Worm (Caenorhabditis elegans) whole organism, early embryonic: ENCODE data around the gene Y66D12A.8.

ENCODE experiments used
- B0310.2 ChIP-seq: sonication (generic microtip); optimal IDR thresholded peaks from 2 replicates; lab custom pipeline; 2016; ENCODE audit warnings: mild to moderate bottlenecking, missing genetic modification characterization, missing compliant biosample characterization
- F13C5.2 ChIP-seq: sonication (generic microtip); optimal IDR thresholded peaks from 2 replicates; lab custom pipeline; 2017; ENCODE audit warnings: mild to moderate bottlenecking, missing genetic modification characterization, inconsistent platforms, missing compliant biosample characterization
- aly-1 ChIP-seq: sonication (generic microtip); optimal IDR thresholded peaks from 2 replicates; lab custom pipeline; 2016; ENCODE audit warnings: missing genetic modification characterization, missing compliant biosample characterization
- ama-1 ChIP-seq: fragments of 150-350 bp; optimal IDR thresholded peaks from 2 replicates; lab custom pipeline; 2014
- ceh-13 ChIP-seq: fragments of 200-800 bp; sonication (Bioruptor generic); optimal IDR thresholded peaks from 2 replicates; lab custom pipeline; 2018; ENCODE audit warnings: mild to moderate bottlenecking, missing genetic modification characterization, missing compliant biosample characterization
- ceh-36 ChIP-seq: sonication (generic microtip); optimal IDR thresholded peaks from 2 replicates; lab custom pipeline; 2016; ENCODE audit warnings: missing genetic modification characterization, inconsistent platforms, missing compliant biosample characterization
- ets-7 ChIP-seq: sonication (generic microtip); optimal IDR thresholded peaks from 2 replicates; lab custom pipeline; 2016; ENCODE audit warnings: missing genotype, missing genetic modification characterization, missing compliant biosample characterization
- flt-1 ChIP-seq: fragments of 200-800 bp; sonication (Bioruptor generic); IDR thresholded peaks from 2 replicates; pipeline ENCODE4 v1.3.6; 2022; ENCODE audit warnings: missing genetic modification characterization, missing compliant biosample characterization
- hmbx-1 ChIP-seq: sonication (generic microtip); optimal IDR thresholded peaks from 2 replicates; lab custom pipeline; 2016; ENCODE audit warnings: mild to moderate bottlenecking, missing genetic modification characterization, missing compliant biosample characterization
- hmg-4 ChIP-seq: fragments of 200-800 bp; sonication (Bioruptor generic); optimal IDR thresholded peaks from 2 replicates; lab custom pipeline; 2018; ENCODE audit warnings: mild to moderate bottlenecking, missing genetic modification characterization, missing compliant biosample characterization
- hnd-1 ChIP-seq: sonication (generic microtip); optimal IDR thresholded peaks from 2 replicates; lab custom pipeline; 2016; ENCODE audit warnings: missing genetic modification characterization, missing compliant biosample characterization
- pes-1 ChIP-seq: fragments of 200-800 bp; sonication (Bioruptor generic); IDR thresholded peaks from 2 replicates; pipeline ENCODE4 v1.3.6; 2022; ENCODE audit warnings: missing genetic modification reagents, missing genetic modification characterization, missing compliant biosample characterization
- scrt-1 ChIP-seq: fragments of 200-800 bp; sonication (Bioruptor generic); IDR thresholded peaks from 2 replicates; pipeline ENCODE4 v1.3.6; 2022; ENCODE audit warnings: missing genetic modification characterization, missing compliant biosample characterization
- sea-1 ChIP-seq: fragments of 200-800 bp; sonication (Bioruptor generic); conservative IDR thresholded peaks from 2 replicates; pipeline ENCODE4 v1.3.6; 2022; ENCODE audit warnings: missing genetic modification characterization, missing compliant biosample characterization
- tbx-11 ChIP-seq: fragments of 200-800 bp; sonication (Bioruptor generic); IDR thresholded peaks from 2 replicates; pipeline ENCODE4 v1.3.6; 2022; ENCODE audit warnings: missing genetic modification characterization, missing compliant biosample characterization
- tbx-37 ChIP-seq: fragments of 200-800 bp; sonication (Bioruptor generic); conservative IDR thresholded peaks from 2 replicates; pipeline ENCODE4 v1.3.6; 2022; ENCODE audit warnings: missing genetic modification reagents, missing genetic modification characterization, missing compliant biosample characterization
- tra-4 ChIP-seq: sonication (generic microtip); optimal IDR thresholded peaks from 2 replicates; lab custom pipeline; 2017; ENCODE audit warnings: missing genetic modification characterization, missing compliant biosample characterization

Y66D12A.8 gene

ce11 chrIII:11607870-11608269 lies 33.8 kb downstream of the Y66D12A.8 start, which contains the start of gene Y66D12A.1:
Gene Y66D12A.1 (plus strand): TSS chrIII:11608170.
- TF ChIP-seq tra-4 (tag; lab: Kevin White, UChicago), result no peak
- TF ChIP-seq hnd-1, result no peak
- TF ChIP-seq scrt-1, result no peak
- TF ChIP-seq tbx-11 (GFP tag; lab: Robert Waterston, UW), result no peak
- TF ChIP-seq hmg-4 (GFP tag; lab: Kevin White, UChicago), result no peak
- no peak for TF ChIP-seq F13C5.2 (tag; lab: Kevin White, UChicago)
- no peak for TF ChIP-seq tbx-37 (GFP tag; lab: Robert Waterston, UW)
- no peak for TF ChIP-seq ceh-36 (tag; lab: Kevin White, UChicago)
- no peak for TF ChIP-seq ets-7 (tag; lab: Kevin White, UChicago)
- no peak for TF ChIP-seq ama-1 (lab: Kevin White, UChicago)

- no peak for TF ChIP-seq ceh-36 (tag; lab: Kevin White, UChicago)
- TF ChIP-seq tra-4 (tag; lab: Kevin White, UChicago), result no peak
- no peak for TF ChIP-seq hnd-1
- no peak for TF ChIP-seq F13C5.2 (tag; lab: Kevin White, UChicago)
- no peak for TF ChIP-seq B0310.2 (tag; lab: Kevin White, UChicago)
- TF ChIP-seq aly-1 (tag; lab: Kevin White, UChicago), result no peak
- no peak for TF ChIP-seq ets-7 (tag; lab: Kevin White, UChicago)
- no peak for TF ChIP-seq ama-1 (lab: Kevin White, UChicago)
- TF ChIP-seq tbx-11 (GFP tag; lab: Robert Waterston, UW), result no peak
- TF ChIP-seq tbx-37 (GFP tag; lab: Robert Waterston, UW), result no peak
- TF ChIP-seq sea-1 (GFP tag; lab: Robert Waterston, UW), result no peak
- no peak for TF ChIP-seq hmg-4 (GFP tag; lab: Kevin White, UChicago)
- no peak for TF ChIP-seq hmbx-1 (tag; lab: Kevin White, UChicago)
- no peak for TF ChIP-seq scrt-1
- TF ChIP-seq pes-1 (GFP tag; lab: Robert Waterston, UW), result no peak
- no peak for TF ChIP-seq ceh-13 (GFP tag; lab: Kevin White, UChicago)
- TF ChIP-seq flt-1 (GFP tag; lab: Robert Waterston, UW), result no peak
Observed at ce11 chrIII:11609568-11609967, 35.5 kb downstream of the Y66D12A.8 start, which contains the start of gene Y66D12A.30. Gene Y66D12A.30 (plus strand): TSS chrIII:11609868.

ce11 chrIII:11611618-11612247 lies 37.7 kb downstream of the Y66D12A.8 start:
- TF ChIP-seq pes-1 (GFP tag; lab: Robert Waterston, UW) (0 out of 2 replicates have a peak, but pooled peaks have one; percentile 44), hmg-4 (GFP tag; lab: Kevin White, UChicago) (no peak), tra-4 (tag; lab: Kevin White, UChicago) (no peak), F13C5.2 (tag; lab: Kevin White, UChicago) (no peak), B0310.2 (tag; lab: Kevin White, UChicago) (no peak), flt-1 (GFP tag; lab: Robert Waterston, UW) (no peak)

ce11 chrIII:11612371-11612770 lies 38.4 kb downstream of the Y66D12A.8 start, which contains the start of the genes Y66A7A.9 and Y66A7A.4:
Gene Y66A7A.9 (minus strand): TSS chrIII:11612471.
Gene Y66A7A.4 (plus strand): TSS chrIII:11612607.
- TF ChIP-seq F13C5.2 (tag; lab: Kevin White, UChicago), result no peak
- no peak for TF ChIP-seq pes-1 (GFP tag; lab: Robert Waterston, UW)
- TF ChIP-seq ets-7 (tag; lab: Kevin White, UChicago), result no peak
- no peak for TF ChIP-seq flt-1 (GFP tag; lab: Robert Waterston, UW)
- no peak for TF ChIP-seq hmbx-1 (tag; lab: Kevin White, UChicago)
- no peak for TF ChIP-seq aly-1 (tag; lab: Kevin White, UChicago)
- TF ChIP-seq sea-1 (GFP tag; lab: Robert Waterston, UW), result no peak
- TF ChIP-seq hmg-4 (GFP tag; lab: Kevin White, UChicago), result no peak

DNA sequence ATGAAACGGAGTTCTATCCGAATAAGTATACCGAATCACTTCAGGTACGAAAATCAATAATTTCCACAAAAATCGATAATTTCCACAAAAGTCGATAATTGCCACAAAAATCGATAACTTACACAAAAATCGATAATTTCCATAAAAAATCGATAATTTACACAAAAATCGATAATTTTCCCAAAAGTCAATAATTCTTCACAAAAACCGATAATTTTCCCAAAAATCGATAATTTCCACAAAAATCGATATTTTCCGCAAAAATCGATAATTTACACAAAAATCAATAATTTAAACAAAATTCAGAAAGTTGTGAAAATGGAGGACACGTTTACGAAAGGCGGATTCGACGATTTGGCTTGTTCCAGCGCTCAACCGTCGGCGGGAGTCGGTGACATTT lies 40.9 kb downstream of the Y66D12A.8 start:
- TF ChIP-seq aly-1 (tag; lab: Kevin White, UChicago) (no peak), B0310.2 (tag; lab: Kevin White, UChicago) (no peak), ceh-13 (GFP tag; lab: Kevin White, UChicago) (no peak), hmbx-1 (tag; lab: Kevin White, UChicago) (no peak), sea-1 (GFP tag; lab: Robert Waterston, UW) (no peak), tbx-11 (GFP tag; lab: Robert Waterston, UW) (no peak), ets-7 (tag; lab: Kevin White, UChicago) (no peak), F13C5.2 (tag; lab: Kevin White, UChicago) (no peak), pes-1 (GFP tag; lab: Robert Waterston, UW) (no peak), ceh-36 (tag; lab: Kevin White, UChicago) (no peak), tra-4 (tag; lab: Kevin White, UChicago) (no peak), scrt-1 (no peak), hmg-4 (GFP tag; lab: Kevin White, UChicago) (no peak), hnd-1 (no peak), ama-1 (lab: Kevin White, UChicago) (no peak), flt-1 (GFP tag; lab: Robert Waterston, UW) (no peak), tbx-37 (GFP tag; lab: Robert Waterston, UW) (no peak)

ce11 chrIII:11615802-11616201 lies 41.8 kb downstream of the Y66D12A.8 start:
- TF ChIP-seq sea-1 (GFP tag; lab: Robert Waterston, UW) (no peak), aly-1 (tag; lab: Kevin White, UChicago) (no peak), ama-1 (lab: Kevin White, UChicago) (no peak), hmg-4 (GFP tag; lab: Kevin White, UChicago) (no peak), B0310.2 (tag; lab: Kevin White, UChicago) (no peak), pes-1 (GFP tag; lab: Robert Waterston, UW) (no peak), tbx-11 (GFP tag; lab: Robert Waterston, UW) (no peak), flt-1 (GFP tag; lab: Robert Waterston, UW) (no peak), hmbx-1 (tag; lab: Kevin White, UChicago) (no peak), F13C5.2 (tag; lab: Kevin White, UChicago) (no peak), tra-4 (tag; lab: Kevin White, UChicago) (no peak), ceh-13 (GFP tag; lab: Kevin White, UChicago) (no peak), scrt-1 (no peak), ets-7 (tag; lab: Kevin White, UChicago) (no peak), ceh-36 (tag; lab: Kevin White, UChicago) (no peak)
